Fruit fly (Drosophila melanogaster): Measurements from ENCODE around the gene Vps2.

Vps2 gene

DNA sequence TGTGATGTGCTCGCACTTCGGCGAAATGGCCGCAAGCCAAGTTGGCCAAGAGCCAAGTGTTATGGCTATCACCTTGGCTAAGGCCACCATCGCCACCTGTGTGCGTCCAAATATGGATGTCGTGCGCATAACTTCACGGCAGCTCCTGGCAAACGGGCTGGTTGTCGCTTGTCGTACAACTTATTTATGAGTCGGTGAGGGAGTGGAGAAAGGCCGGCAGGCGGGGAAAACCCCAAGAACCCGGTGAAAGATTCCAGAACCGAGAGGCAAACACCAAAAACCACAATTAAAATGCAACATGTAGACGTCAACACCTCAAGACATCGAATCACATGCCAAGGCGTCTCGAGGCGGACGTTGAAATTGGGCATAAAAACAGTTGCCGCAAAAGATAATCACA is 40.3 kb upstream of the Vps2 start:
- TF ChIP-seq Snoo (tag; optimal IDR thresholded peaks at IDR 0.05), result no peak

DNA sequence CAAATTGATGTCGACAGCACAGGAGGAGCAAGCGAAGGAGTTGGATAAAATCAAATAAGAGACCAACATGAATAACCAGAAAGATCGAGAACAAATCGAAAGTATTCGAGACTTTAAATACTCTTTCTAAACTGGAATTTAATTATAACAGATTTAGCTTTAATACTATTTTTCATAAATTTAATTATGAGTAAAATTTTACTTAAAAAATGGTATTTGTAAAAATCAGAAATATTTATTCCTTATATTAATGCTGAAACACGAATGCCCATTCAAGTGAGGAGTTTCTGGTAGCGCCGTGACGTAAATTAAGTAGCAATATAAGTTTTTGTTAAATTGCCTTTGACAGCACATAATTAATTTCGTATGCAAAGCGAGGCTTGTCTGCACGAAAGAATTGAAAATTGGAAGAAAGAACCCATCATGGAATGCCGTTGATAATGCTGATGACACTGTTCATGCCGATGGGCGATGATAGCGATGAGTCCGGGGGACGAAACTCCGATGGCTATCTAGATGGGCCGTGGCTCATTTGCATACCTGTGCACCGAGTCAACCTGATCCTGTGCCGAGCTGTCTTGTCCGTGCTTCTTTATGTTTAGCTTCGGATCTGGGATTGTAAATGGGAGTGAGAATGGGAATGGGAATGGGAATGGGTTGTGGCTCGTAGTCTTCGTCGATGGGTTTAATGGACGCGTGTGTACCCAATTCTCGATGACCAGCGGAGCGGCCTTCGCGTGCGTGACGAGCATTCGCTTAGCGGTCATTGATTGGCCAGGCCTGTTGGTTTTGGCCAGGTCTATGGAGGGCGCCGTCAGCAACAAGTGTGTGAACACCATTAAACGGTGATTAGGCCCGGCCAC is 39.6 kb upstream of the Vps2 start:
- peak; percentile 40 for TF ChIP-seq CG13204 (GFP tag; optimal IDR thresholded peaks at IDR 0.05)
- no peak for TF ChIP-seq gl (tag; optimal IDR thresholded peaks at IDR 0.05)
- 0 out of 3 replicates have a peak, but pooled peaks have one; percentile 13 for TF ChIP-seq fd96Ca (GFP tag; IDR thresholded peaks at IDR 0.05)
- peak; percentile 67 for TF ChIP-seq CG14655 (GFP tag; optimal IDR thresholded peaks at IDR 0.05)
- TF ChIP-seq CG8301 (tag; optimal IDR thresholded peaks at IDR 0.05), result peak; percentile 66
- no peak for TF ChIP-seq rn (GFP tag; IDR thresholded peaks at IDR 0.05)
- TF ChIP-seq Ets98B (GFP tag; IDR thresholded peaks at IDR 0.05), result no peak
- TF ChIP-seq D1 (tag; optimal IDR thresholded peaks at IDR 0.05), result peak; percentile 42
- TF ChIP-seq CG9948 (tag; optimal IDR thresholded peaks at IDR 0.05), result peak; percentile 68
- TF ChIP-seq Pif1B (GFP tag; optimal IDR thresholded peaks at IDR 0.05), result peak; percentile 18
- no peak for TF ChIP-seq CG32121 (GFP tag; IDR thresholded peaks at IDR 0.05)
- TF ChIP-seq CG12605 (GFP tag; IDR thresholded peaks at IDR 0.05), result no peak
- peak; percentile 54 for TF ChIP-seq CG34367 (tag; optimal IDR thresholded peaks at IDR 0.05)
- TF ChIP-seq EcR (GFP tag; optimal IDR thresholded peaks at IDR 0.05), result peak; percentile 90
- peak; percentile 75 for TF ChIP-seq CG15710 (tag; optimal IDR thresholded peaks at IDR 0.05)
- peak; percentile 73 for TF ChIP-seq CG8159 (tag; optimal IDR thresholded peaks at IDR 0.05)
- TF ChIP-seq CG4496 (GFP tag; IDR thresholded peaks at IDR 0.05), result peak; percentile 65; the same call in 1 of the 3 replicates
- TF ChIP-seq Pif1A (GFP tag; optimal IDR thresholded peaks at IDR 0.05), result peak; percentile 30
- TF ChIP-seq Snoo (tag; optimal IDR thresholded peaks at IDR 0.05), result peak; percentile 37
- TF ChIP-seq CG10348 (GFP tag; IDR thresholded peaks at IDR 0.05), result no peak
- TF ChIP-seq CG17806 (tag; optimal IDR thresholded peaks at IDR 0.05), result peak; percentile 76

DNA sequence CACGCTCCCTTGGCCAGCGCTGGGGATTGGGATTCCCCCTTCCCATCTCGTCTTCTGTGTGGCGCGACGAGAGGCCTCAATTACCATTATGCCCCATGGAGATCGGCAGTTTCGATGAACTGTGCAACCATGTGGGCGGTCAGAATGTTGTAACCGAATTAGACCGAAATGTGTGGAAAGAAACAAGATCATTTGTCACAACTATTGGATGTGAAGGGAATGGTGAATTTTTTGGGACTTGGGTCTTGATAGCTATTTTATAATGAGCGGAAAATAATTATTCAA is 39.0 kb upstream of the Vps2 start:
- TF ChIP-seq EcR (GFP tag; optimal IDR thresholded peaks at IDR 0.05), result no peak

DNA sequence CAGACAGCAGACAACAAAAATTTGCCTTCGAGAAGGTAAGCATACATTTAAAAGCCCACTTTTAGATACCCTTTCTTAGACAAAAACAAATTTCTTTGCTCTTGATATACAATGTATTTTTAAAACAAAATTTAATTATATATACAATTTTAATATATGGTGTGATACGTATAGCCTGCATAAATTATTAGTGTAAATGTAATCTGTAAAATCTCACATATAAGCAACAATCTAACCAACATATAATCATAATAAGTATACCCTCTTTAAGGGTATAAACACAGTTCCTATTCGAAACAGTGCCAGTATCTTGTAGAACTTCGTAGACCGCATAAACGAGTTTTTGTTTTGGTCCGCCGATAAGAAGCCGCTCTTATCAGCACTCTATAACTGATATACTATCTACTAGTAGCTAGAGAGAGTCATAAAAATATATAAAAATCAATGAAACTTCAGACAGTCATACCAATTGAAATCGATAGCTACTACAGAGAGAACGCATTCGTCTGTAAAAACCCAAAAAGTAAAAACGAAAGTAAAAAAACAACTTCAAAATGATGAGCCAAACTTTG is 38.3 kb upstream of the Vps2 start, which contains the start of gene Kaz-m1:
TSS of gene Kaz-m1 (plus strand) at position 460 of the 572 bp plus-strand sequence.
- no peak for TF ChIP-seq CG12605 (GFP tag; IDR thresholded peaks at IDR 0.05)
- no peak for TF ChIP-seq Pif1A (GFP tag; optimal IDR thresholded peaks at IDR 0.05)
- TF ChIP-seq Pif1B (GFP tag; optimal IDR thresholded peaks at IDR 0.05), result no peak
- TF ChIP-seq CG8301 (tag; optimal IDR thresholded peaks at IDR 0.05), result no peak
- TF ChIP-seq CG32121 (GFP tag; IDR thresholded peaks at IDR 0.05), result no peak
- TF ChIP-seq gl (tag; optimal IDR thresholded peaks at IDR 0.05), result no peak
- no peak for TF ChIP-seq CG4496 (GFP tag; IDR thresholded peaks at IDR 0.05)
- TF ChIP-seq CG15710 (tag; optimal IDR thresholded peaks at IDR 0.05), result peak; percentile 1
- no peak for TF ChIP-seq rn (GFP tag; IDR thresholded peaks at IDR 0.05)
- peak; percentile 25 for TF ChIP-seq CG14655 (GFP tag; optimal IDR thresholded peaks at IDR 0.05)
- no peak for TF ChIP-seq CG34367 (tag; optimal IDR thresholded peaks at IDR 0.05)
- no peak for TF ChIP-seq CG13204 (GFP tag; optimal IDR thresholded peaks at IDR 0.05)
- no peak for TF ChIP-seq CG10348 (GFP tag; IDR thresholded peaks at IDR 0.05)
- TF ChIP-seq EcR (GFP tag; optimal IDR thresholded peaks at IDR 0.05), result no peak
- TF ChIP-seq fd96Ca (GFP tag; IDR thresholded peaks at IDR 0.05), result no peak
- peak; percentile 25 for TF ChIP-seq CG9948 (tag; optimal IDR thresholded peaks at IDR 0.05)
- peak; percentile 16 for TF ChIP-seq CG17806 (tag; optimal IDR thresholded peaks at IDR 0.05)
- no peak for TF ChIP-seq Ets98B (GFP tag; IDR thresholded peaks at IDR 0.05)
- TF ChIP-seq D1 (tag; optimal IDR thresholded peaks at IDR 0.05), result no peak
- no peak for TF ChIP-seq Snoo (tag; optimal IDR thresholded peaks at IDR 0.05)
- peak; percentile 50 for TF ChIP-seq CG8159 (tag; optimal IDR thresholded peaks at IDR 0.05)

DNA sequence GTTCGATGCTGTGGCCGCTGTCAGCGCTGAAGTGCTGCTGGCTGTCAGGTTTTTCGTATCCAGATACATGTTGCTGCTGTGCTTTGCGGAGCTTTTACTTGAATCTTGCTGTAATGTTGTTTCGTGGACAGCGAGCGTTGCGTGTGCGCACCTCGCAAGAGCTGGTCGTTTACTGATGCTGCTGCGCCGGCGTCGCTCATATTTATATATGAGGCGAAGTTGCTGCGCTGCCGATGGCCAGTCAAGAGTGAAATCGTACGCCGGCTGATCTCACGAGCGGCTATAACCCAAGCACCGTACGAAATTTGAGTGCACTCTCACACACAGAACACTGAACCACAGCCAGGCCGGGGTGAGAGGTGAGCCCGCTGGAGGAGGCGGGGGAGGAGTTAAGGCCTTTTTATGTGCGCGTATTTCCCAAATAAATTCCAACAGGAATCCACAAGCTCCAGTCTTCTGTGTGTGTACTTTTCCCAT is 35.3 kb upstream of the Vps2 start:
- TF ChIP-seq Ets98B (GFP tag; IDR thresholded peaks at IDR 0.05) (peak; percentile 9; the same call in 1 of the 2 replicates), EcR (GFP tag; optimal IDR thresholded peaks at IDR 0.05) (peak; percentile 51), CG12605 (GFP tag; IDR thresholded peaks at IDR 0.05) (no peak)

DNA sequence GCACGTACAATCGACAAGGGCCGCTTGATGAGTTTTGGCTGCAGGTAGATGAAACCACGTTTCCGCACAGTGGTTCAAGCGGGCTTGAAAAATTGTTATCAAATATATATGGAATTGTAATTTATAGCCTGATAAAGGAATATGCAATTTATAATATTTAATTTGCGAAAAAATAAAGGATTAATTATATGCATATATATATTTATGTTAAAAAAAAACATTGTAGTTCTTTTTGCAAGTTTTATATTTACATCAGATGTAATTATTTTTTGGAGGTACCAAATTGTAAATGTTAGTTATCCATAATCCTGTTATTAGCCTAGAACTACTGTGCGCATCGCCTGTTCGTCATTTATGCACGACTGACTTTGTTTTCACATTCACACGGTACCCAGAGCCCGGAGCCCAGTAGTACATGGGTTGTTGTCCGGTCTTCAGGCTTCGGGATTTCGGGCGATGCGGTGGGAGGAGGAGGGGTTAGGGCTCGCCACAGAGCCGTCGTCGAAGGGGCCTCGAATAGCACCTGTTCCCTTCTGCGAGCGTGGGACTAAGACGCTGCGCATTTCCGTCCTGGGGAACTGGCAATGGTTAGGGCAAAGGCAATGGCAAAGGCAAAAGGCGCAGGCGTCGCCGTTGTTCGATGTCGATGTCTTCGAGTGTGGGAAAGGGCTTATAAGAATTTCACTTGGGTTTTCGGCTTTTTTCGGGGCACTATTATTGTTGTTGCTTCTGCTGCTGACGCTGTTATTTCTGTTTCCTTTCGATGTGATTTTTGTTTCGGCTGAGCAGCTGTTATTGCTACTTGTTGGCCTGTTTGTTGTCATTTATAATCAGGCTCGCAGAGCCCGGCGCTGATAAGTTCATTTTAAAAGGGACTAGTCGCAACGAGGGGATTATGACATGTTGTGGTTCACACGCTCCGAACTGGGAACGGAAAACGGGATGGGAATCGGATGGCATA is 34.6 kb upstream of the Vps2 start:
- TF ChIP-seq CG14655 (GFP tag; optimal IDR thresholded peaks at IDR 0.05), result peak; percentile 89
- peak; percentile 83 for TF ChIP-seq EcR (GFP tag; optimal IDR thresholded peaks at IDR 0.05)
- peak; percentile 79 for TF ChIP-seq CG8301 (tag; optimal IDR thresholded peaks at IDR 0.05)
- peak; percentile 98 for TF ChIP-seq CG9948 (tag; optimal IDR thresholded peaks at IDR 0.05)
- TF ChIP-seq CG32121 (GFP tag; IDR thresholded peaks at IDR 0.05), result 0 out of 2 replicates have a peak, but pooled peaks have one; percentile 24
- no peak for TF ChIP-seq CG10348 (GFP tag; IDR thresholded peaks at IDR 0.05)
- peak; percentile 73 for TF ChIP-seq gl (tag; optimal IDR thresholded peaks at IDR 0.05)
- peak; percentile 98 for TF ChIP-seq CG8159 (tag; optimal IDR thresholded peaks at IDR 0.05)
- no peak for TF ChIP-seq CG12605 (GFP tag; IDR thresholded peaks at IDR 0.05)
- peak; percentile 86 for TF ChIP-seq Pif1B (GFP tag; optimal IDR thresholded peaks at IDR 0.05)
- peak; percentile 92 for TF ChIP-seq CG17806 (tag; optimal IDR thresholded peaks at IDR 0.05)
- TF ChIP-seq CG34367 (tag; optimal IDR thresholded peaks at IDR 0.05), result peak; percentile 93
- peak; percentile 74 for TF ChIP-seq CG13204 (GFP tag; optimal IDR thresholded peaks at IDR 0.05)
- TF ChIP-seq Ets98B (GFP tag; IDR thresholded peaks at IDR 0.05), result no peak
- peak; percentile 10; the same call in 1 of the 3 replicates for TF ChIP-seq fd96Ca (GFP tag; IDR thresholded peaks at IDR 0.05)
- peak; percentile 93 for TF ChIP-seq Snoo (tag; optimal IDR thresholded peaks at IDR 0.05)
- TF ChIP-seq Pif1A (GFP tag; optimal IDR thresholded peaks at IDR 0.05), result peak; percentile 81
- peak; percentile 96 for TF ChIP-seq D1 (tag; optimal IDR thresholded peaks at IDR 0.05)
- peak; percentile 97 for TF ChIP-seq CG15710 (tag; optimal IDR thresholded peaks at IDR 0.05)
- TF ChIP-seq CG4496 (GFP tag; IDR thresholded peaks at IDR 0.05), result peak; percentile 24; the same call in 1 of the 3 replicates
- TF ChIP-seq rn (GFP tag; IDR thresholded peaks at IDR 0.05), result no peak

Data from whole organism, pupa.